Worm (Caenorhabditis elegans): Measurements from ENCODE around the gene npr-43.

The npr-43 gene

DNA sequence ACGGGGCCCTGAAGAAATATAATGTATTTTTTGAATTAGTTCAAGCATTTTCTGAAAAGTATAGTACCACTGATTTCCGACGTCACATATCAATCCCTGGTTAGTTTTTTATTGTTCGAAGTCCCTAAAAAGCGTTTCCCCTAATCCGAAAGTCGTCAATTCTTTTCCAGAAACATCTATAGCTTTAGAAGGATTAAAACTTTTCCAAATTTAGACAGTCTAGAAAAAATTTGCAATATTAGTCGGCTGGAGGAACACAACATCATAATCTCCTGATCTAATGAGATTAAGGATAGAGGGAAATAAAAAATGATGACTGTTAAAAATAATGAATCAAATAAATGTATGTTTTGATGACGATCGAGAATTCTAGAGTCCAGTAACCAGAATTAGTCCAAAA, 834 bp downstream of the npr-43 start (continued):
- TF ChIP-seq aptf-2 (GFP tag; conservative IDR thresholded peaks at IDR 0.05): no peak
- TF ChIP-seq F52B5.7 (tag; optimal IDR thresholded peaks at IDR 0.05): no peak
- TF ChIP-seq ceh-79 (tag; optimal IDR thresholded peaks at IDR 0.05): no peak
- TF ChIP-seq xnd-1 (tag; optimal IDR thresholded peaks at IDR 0.05): no peak

DNA sequence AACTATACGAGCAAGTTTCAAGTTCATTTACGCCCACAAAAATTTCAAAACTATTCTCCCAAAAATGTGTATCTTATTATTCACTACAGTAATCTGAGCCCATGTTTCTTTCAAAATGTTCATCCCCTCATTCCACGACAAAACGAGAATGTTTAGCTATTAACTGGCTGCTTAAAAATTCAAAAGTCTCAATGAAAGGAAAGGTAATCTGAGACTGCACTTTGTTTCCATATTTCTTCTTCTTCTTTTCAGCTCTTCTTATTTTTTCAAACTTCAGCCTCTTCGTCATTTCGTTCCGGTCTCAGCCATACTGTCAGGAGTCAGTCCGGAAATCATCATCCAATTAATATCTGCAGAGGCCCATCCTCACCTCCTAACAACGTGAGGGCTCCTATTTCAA, 6.1 kb downstream of the npr-43 start, which contains the start of gene unc-39:
TSS of gene unc-39 (plus strand) at position 301 of the 400 bp plus-strand sequence.
- TF ChIP-seq dpff-1 (tag; optimal IDR thresholded peaks at IDR 0.05) (no peak), atf-7 (tag; optimal IDR thresholded peaks at IDR 0.05) (no peak)

DNA sequence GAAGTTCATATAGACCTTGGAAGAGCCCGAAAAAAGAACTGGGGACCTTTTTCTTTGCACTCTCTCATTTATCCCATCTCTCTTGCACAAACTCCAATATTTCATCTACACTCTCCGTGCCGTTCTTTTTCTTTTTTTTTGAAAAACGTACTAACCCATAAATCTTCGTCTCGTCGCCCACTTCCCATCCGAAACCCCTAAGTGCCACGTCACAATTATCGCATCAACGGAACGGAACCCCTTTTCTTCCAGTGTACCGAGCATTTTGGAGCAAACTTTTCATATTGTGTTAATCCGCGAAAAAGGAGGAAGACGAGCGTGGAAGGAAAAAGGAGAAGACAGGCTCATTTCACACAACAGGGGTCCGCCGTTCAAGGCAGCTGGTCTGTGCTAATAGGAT, 9.5 kb downstream of the npr-43 start:
- TF ChIP-seq nfyb-1 (GFP tag; IDR thresholded peaks at IDR 0.05): no peak

ce11 chrV:14368272-14369052, 10.4 kb downstream of the npr-43 start:
- TF ChIP-seq madf-3 (GFP tag; IDR thresholded peaks at IDR 0.05) (no peak), K12H6.12 (tag; optimal IDR thresholded peaks at IDR 0.05) (peak; percentile 62), die-1 (tag; optimal IDR thresholded peaks at IDR 0.05) (no peak), C17E4.6 (GFP tag; IDR thresholded peaks at IDR 0.05) (no peak), atf-7 (tag; optimal IDR thresholded peaks at IDR 0.05) (no peak), F37B4.10 (GFP tag; IDR thresholded peaks at IDR 0.05) (no peak), B0336.3 (GFP tag; IDR thresholded peaks at IDR 0.05) (no peak), egrh-3 (GFP tag; IDR thresholded peaks at IDR 0.05) (peak; percentile 78; the same call in 1 of the 2 replicates), sea-2 (GFP tag; IDR thresholded peaks at IDR 0.05) (no peak), mcd-1 (GFP tag; IDR thresholded peaks at IDR 0.05) (0 out of 2 replicates have a peak, but pooled peaks have one; percentile 26), Y95B8A.8 (GFP tag; IDR thresholded peaks at IDR 0.05) (no peak), lin-35 (GFP tag; optimal IDR thresholded peaks at IDR 0.05) (peak in 1 of 3 experiments; percentile 40), chd-7 (tag; optimal IDR thresholded peaks at IDR 0.05) (peak; percentile 22), F57C9.4 (tag; optimal IDR thresholded peaks at IDR 0.05) (no peak), hmg-1.2 (GFP tag; IDR thresholded peaks at IDR 0.05) (peak; percentile 83), snpc-4 (GFP tag; optimal IDR thresholded peaks at IDR 0.05) (no peak), snpc-4 (tag; optimal IDR thresholded peaks at IDR 0.05) (peak in 1 of 4 experiments; percentile 28), nhr-80 (tag; optimal IDR thresholded peaks at IDR 0.05) (peak; percentile 49), madf-6 (GFP tag; IDR thresholded peaks at IDR 0.05) (no peak), lin-26 (GFP tag; IDR thresholded peaks at IDR 0.05) (no peak), lin-40 (tag; optimal IDR thresholded peaks at IDR 0.05) (peak; percentile 70), dox-1 (GFP tag; IDR thresholded peaks at IDR 0.05) (peak; percentile 45; the same call in 1 of the 2 replicates), C06A6.2 (GFP tag; conservative IDR thresholded peaks at IDR 0.05) (0 out of 2 replicates have a peak, but pooled peaks have one; percentile 24), ceh-27 (GFP tag; optimal IDR thresholded peaks at IDR 0.05) (peak; percentile 55), zfh-2 (GFP tag; conservative IDR thresholded peaks at IDR 0.05) (peak; percentile 98), rcor-1 (GFP tag; IDR thresholded peaks at IDR 0.05) (no peak), K11D2.4 (GFP tag; IDR thresholded peaks at IDR 0.05) (0 out of 2 replicates have a peak, but pooled peaks have one; percentile 30), somi-1 (GFP tag; optimal IDR thresholded peaks at IDR 0.05) (peak; percentile 50)

Data from whole organism, young adult.